Worm (Caenorhabditis elegans) whole organism, L1 larva: Measurements from ENCODE around the gene lips-10.

ENCODE experiments used
- C04F5.9 ChIP-seq: sonication (generic microtip); optimal IDR thresholded peaks from 2 replicates; lab custom pipeline; 2016; ENCODE audit warnings: missing genetic modification characterization, missing compliant biosample characterization
- C16A3.4 ChIP-seq: fragments of 150-350 bp; optimal IDR thresholded peaks from 2 replicates; lab custom pipeline; 2014; ENCODE audit warnings: missing biosample characterization, missing genetic modification characterization
- Y116A8C.19 ChIP-seq: sonication (generic microtip); optimal IDR thresholded peaks from 2 replicates; lab custom pipeline; 2016; ENCODE audit warnings: missing compliant biosample characterization, missing genetic modification characterization, borderline replicate concordance
- aha-1 ChIP-seq: fragments of 150-350 bp; optimal IDR thresholded peaks from 2 replicates; lab custom pipeline; 2014; ENCODE audit warnings: missing biosample characterization, missing genetic modification characterization
- aly-2 ChIP-seq: fragments of 150-350 bp; optimal IDR thresholded peaks from 2 replicates; lab custom pipeline; 2014; ENCODE audit warnings: missing biosample characterization, missing genetic modification characterization
- blmp-1 ChIP-seq: fragments of 150-350 bp; optimal IDR thresholded peaks from 2 replicates; lab custom pipeline; 2014; ENCODE audit warnings: missing biosample characterization, missing genetic modification characterization
- ceh-82 ChIP-seq, 3 experiments: fragments of 150-350 bp in 1 of 3; sonication (generic microtip) in 2 of 3; optimal IDR thresholded peaks; 2 replicates each; lab custom pipeline; 2014 to 2017; ENCODE audit warnings: missing biosample characterization in 3 of 3, missing genetic modification characterization in 3 of 3
- ceh-90 ChIP-seq: sonication (generic microtip); optimal IDR thresholded peaks from 2 replicates; lab custom pipeline; 2016; ENCODE audit warnings: missing genetic modification characterization, missing compliant biosample characterization
- dsc-1 ChIP-seq: sonication (generic microtip); optimal IDR thresholded peaks from 2 replicates; lab custom pipeline; 2016; ENCODE audit warnings: mild to moderate bottlenecking, missing genetic modification characterization, missing compliant biosample characterization
- efl-1 ChIP-seq, 4 experiments: fragments of 150-350 bp; optimal IDR thresholded peaks in 3 of 4; peaks in 1 of 4; 1 replicate in 1 of 4; 2 replicates in 3 of 4; lab custom pipeline; 2014; ENCODE audit warnings: missing biosample characterization in 2 of 4, missing genetic modification characterization in 2 of 4, missing genetic modification reagents in 2 of 4
- egl-13 ChIP-seq: sonication (generic microtip); optimal IDR thresholded peaks from 2 replicates; lab custom pipeline; 2016; ENCODE audit warnings: missing genotype, missing genetic modification reagents, missing genetic modification characterization, missing compliant biosample characterization
- elt-2 ChIP-seq: sonication (generic microtip); optimal IDR thresholded peaks from 2 replicates; lab custom pipeline; 2016; ENCODE audit warnings: missing genetic modification characterization, mild to moderate bottlenecking, inconsistent platforms, missing compliant biosample characterization, missing genetic modification reagents
- ets-5 ChIP-seq: fragments of 200-800 bp; sonication (Bioruptor generic); IDR thresholded peaks from 2 replicates; pipeline ENCODE4 v1.3.6; 2022; ENCODE audit warnings: missing genetic modification characterization, missing compliant biosample characterization
- fkh-10 ChIP-seq: sonication (generic microtip); optimal IDR thresholded peaks from 2 replicates; lab custom pipeline; 2017; ENCODE audit warnings: missing biosample characterization, missing genetic modification reagents, missing genetic modification characterization
- fkh-4 ChIP-seq: sonication (generic microtip); optimal IDR thresholded peaks from 2 replicates; lab custom pipeline; 2016; ENCODE audit warnings: missing compliant biosample characterization, missing genetic modification characterization, borderline replicate concordance
- hlh-4 ChIP-seq: sonication (generic microtip); optimal IDR thresholded peaks from 2 replicates; lab custom pipeline; 2016; ENCODE audit warnings: mild to moderate bottlenecking, missing genetic modification characterization, missing compliant biosample characterization
- irx-1 ChIP-seq: sonication (generic microtip); optimal IDR thresholded peaks from 2 replicates; lab custom pipeline; 2016; ENCODE audit warnings: missing genetic modification characterization, missing compliant biosample characterization
- jun-1 ChIP-seq: fragments of 150-350 bp; optimal IDR thresholded peaks from 2 replicates; lab custom pipeline; 2014; ENCODE audit warnings: missing biosample characterization, missing genetic modification reagents, missing genetic modification characterization
- lin-13 ChIP-seq: fragments of 150-350 bp; optimal IDR thresholded peaks from 2 replicates; lab custom pipeline; 2014; ENCODE audit warnings: missing biosample characterization, missing genetic modification reagents, missing genetic modification characterization
- lin-15B ChIP-seq: fragments of 150-350 bp; sonication (generic microtip); optimal IDR thresholded peaks from 3 replicates; lab custom pipeline; 2014; ENCODE audit warnings: missing biosample characterization, missing genetic modification characterization
- lin-35 ChIP-seq, 2 experiments: fragments of 150-350 bp; optimal IDR thresholded peaks; 2 replicates each; lab custom pipeline; 2014; ENCODE audit warnings: missing biosample characterization in 2 of 2, missing genetic modification characterization in 2 of 2, missing genetic modification reagents in 2 of 2
- mab-9 ChIP-seq: fragments of 200-800 bp; sonication (Bioruptor generic); IDR thresholded peaks from 2 replicates; pipeline ENCODE4 v1.3.6; 2022; ENCODE audit warnings: missing genetic modification reagents, missing genetic modification characterization, missing compliant biosample characterization
- mdl-1 ChIP-seq, 2 experiments: fragments of 150-350 bp; optimal IDR thresholded peaks; 2 replicates each; lab custom pipeline; 2014 to 2017; ENCODE audit warnings: missing biosample characterization in 2 of 2, missing genetic modification characterization in 2 of 2, inconsistent platforms in 1 of 2
- mef-2 ChIP-seq: fragments of 150-350 bp; optimal IDR thresholded peaks from 2 replicates; lab custom pipeline; 2014; ENCODE audit warnings: missing biosample characterization, missing genetic modification characterization
- mep-1 ChIP-seq: fragments of 150-350 bp; optimal IDR thresholded peaks from 2 replicates; lab custom pipeline; 2014; ENCODE audit warnings: missing biosample characterization, missing genetic modification characterization
- nhr-11 ChIP-seq: fragments of 150-350 bp; optimal IDR thresholded peaks from 2 replicates; lab custom pipeline; 2014; ENCODE audit warnings: missing biosample characterization, missing genetic modification characterization
- nhr-20 ChIP-seq: sonication (generic microtip); optimal IDR thresholded peaks from 2 replicates; lab custom pipeline; 2016; ENCODE audit warnings: mild to moderate bottlenecking, missing genetic modification characterization, missing compliant biosample characterization
- nhr-77 ChIP-seq: fragments of 150-350 bp; optimal IDR thresholded peaks from 2 replicates; lab custom pipeline; 2014; ENCODE audit warnings: missing biosample characterization, missing genetic modification characterization
- nhr-84 ChIP-seq: sonication (generic microtip); optimal IDR thresholded peaks from 2 replicates; lab custom pipeline; 2017; ENCODE audit warnings: missing biosample characterization, missing genetic modification characterization
- nhr-85 ChIP-seq: sonication (generic microtip); peaks from one replicate; lab custom pipeline; 2016; ENCODE audit warnings: missing genetic modification characterization, inconsistent platforms, missing compliant biosample characterization
- nhr-90 ChIP-seq: sonication (generic microtip); optimal IDR thresholded peaks from 2 replicates; lab custom pipeline; 2016; ENCODE audit warnings: mild to moderate bottlenecking, missing genetic modification characterization, missing compliant biosample characterization; ENCODE audit not compliant: poor library complexity
- pqm-1 ChIP-seq: sonication (generic microtip); optimal IDR thresholded peaks from 3 replicates; lab custom pipeline; 2017; ENCODE audit warnings: missing biosample characterization, missing genetic modification characterization
- snu-23 ChIP-seq: sonication (generic microtip); optimal IDR thresholded peaks from 2 replicates; lab custom pipeline; 2016; ENCODE audit warnings: missing genetic modification characterization, missing compliant biosample characterization
- sox-4 ChIP-seq: sonication (generic microtip); optimal IDR thresholded peaks from 2 replicates; lab custom pipeline; 2016; ENCODE audit warnings: missing genetic modification characterization, missing compliant biosample characterization
- sup-37 ChIP-seq: fragments of 200-800 bp; sonication (Bioruptor generic); optimal IDR thresholded peaks from 2 replicates; lab custom pipeline; 2018; ENCODE audit warnings: mild to moderate bottlenecking, missing genetic modification characterization, missing compliant biosample characterization
- tbx-2 ChIP-seq: sonication (generic microtip); optimal IDR thresholded peaks from 2 replicates; lab custom pipeline; 2016; ENCODE audit warnings: missing genetic modification characterization, missing compliant biosample characterization
- unc-62 ChIP-seq: fragments of 150-350 bp; optimal IDR thresholded peaks from 2 replicates; lab custom pipeline; 2014; ENCODE audit warnings: missing biosample characterization, missing genetic modification reagents, missing genetic modification characterization
- unc-86 ChIP-seq: sonication (generic microtip); optimal IDR thresholded peaks from 2 replicates; lab custom pipeline; 2016; ENCODE audit warnings: missing genetic modification characterization, missing compliant biosample characterization
- ztf-11 ChIP-seq, 2 experiments: sonication (generic microtip); optimal IDR thresholded peaks; 2 replicates each; lab custom pipeline; 2016 to 2017; ENCODE audit warnings: missing genetic modification characterization in 2 of 2, missing biosample characterization in 1 of 2, missing compliant biosample characterization in 1 of 2

The lips-10 gene

DNA sequence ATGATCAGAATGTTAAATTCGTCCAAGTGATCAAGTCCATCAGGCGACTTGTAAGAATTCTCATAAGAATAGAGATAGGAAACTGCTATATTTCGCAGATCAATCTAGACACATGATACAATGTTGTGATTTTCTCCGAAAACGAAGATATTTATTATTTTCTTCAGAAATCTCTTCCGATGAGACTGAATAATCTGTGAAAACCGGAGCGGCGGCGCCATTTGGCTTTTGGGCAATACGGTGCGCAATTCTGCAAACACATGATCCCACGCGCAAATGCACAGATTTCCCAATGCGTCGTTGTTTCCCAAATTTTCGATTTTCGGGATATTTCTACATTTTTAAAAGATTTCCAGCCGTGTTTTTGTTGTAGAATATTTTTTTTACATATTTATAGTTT is 3.2 kb downstream of the lips-10 start (continued):
- TF ChIP-seq lin-13 (GFP tag; lab: Kevin White, UChicago) = peak; percentile 8
- TF ChIP-seq jun-1 = peak; percentile 26
- no peak for TF ChIP-seq hlh-4 (tag; lab: Kevin White, UChicago)

DNA sequence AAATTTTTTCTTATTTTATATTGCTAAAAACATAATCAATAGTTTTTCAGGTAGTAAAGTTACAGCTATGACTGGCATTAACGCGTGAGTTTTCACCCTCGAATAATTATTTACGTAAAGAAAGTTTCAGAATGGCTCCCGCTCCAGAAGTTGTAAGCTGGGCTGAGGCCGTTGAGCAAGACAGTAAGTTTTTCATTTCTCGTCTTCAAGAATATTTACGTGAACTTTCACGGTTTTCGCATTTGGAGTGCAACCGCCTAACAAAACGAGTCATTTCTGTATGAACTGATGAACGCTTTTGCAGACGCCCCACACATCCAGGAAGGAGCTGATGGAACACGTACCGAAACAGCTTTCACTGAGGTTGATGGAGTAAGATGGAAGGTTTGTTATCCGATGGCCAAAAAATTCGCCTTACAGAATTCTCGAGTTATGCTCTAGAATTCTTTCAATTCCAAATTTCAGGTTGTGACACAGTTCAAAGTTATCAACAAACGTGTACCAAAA is 3.8 kb downstream of the lips-10 start, which contains the start of gene eif-3.G:
eif-3.G (plus strand) TSS at position 51 of the 507 bp plus-strand sequence.
- TF ChIP-seq aha-1 = no peak
- no peak for TF ChIP-seq efl-1 (optimal IDR thresholded peaks at IDR 0.05; lab: Kevin White, UChicago)
- TF ChIP-seq efl-1 (GFP tag; optimal IDR thresholded peaks at IDR 0.05 in 1 of 2; lab: Kevin White, UChicago) = peak in 1 of 2 experiments; percentile 88
- no peak for TF ChIP-seq nhr-11 (tag; lab: Kevin White, UChicago)

DNA sequence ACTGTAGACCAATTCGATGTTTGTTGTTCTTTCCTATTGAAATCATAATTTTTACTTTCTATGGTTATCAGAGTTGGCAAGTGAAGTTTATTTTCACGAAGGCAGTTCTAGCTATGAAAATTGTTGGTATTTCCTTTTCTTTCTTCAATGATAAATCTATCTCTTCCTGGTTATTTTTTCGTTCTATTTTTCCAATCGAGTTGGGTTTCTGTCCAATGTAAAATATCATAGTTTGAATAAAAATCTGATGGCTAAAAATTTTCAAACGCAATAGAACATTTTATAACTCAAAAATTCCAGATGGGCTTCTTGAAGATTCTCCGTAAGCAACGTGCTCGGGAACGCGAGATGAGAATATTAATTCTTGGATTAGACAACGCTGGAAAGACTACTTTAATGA is 5.0 kb downstream of the lips-10 start, which contains the start of gene evl-20:
evl-20 (plus strand) TSS at position 301 of the 400 bp plus-strand sequence.
- TF ChIP-seq mep-1 (tag; lab: Kevin White, UChicago) = no peak
- TF ChIP-seq blmp-1 = no peak
- no peak for TF ChIP-seq C16A3.4 (tag; lab: Kevin White, UChicago)
- TF ChIP-seq lin-15B (tag; lab: Kevin White, UChicago) = no peak
- TF ChIP-seq ets-5 (GFP tag; lab: Robert Waterston, UW) = no peak
- TF ChIP-seq unc-62 (GFP tag; lab: Kevin White, UChicago) = no peak
- TF ChIP-seq pqm-1 (tag; lab: Kevin White, UChicago) = no peak
- no peak for TF ChIP-seq ceh-82 (tag; optimal IDR thresholded peaks at IDR 0.05; lab: Kevin White, UChicago)
- TF ChIP-seq, all 84 proteins: peak for 0

DNA sequence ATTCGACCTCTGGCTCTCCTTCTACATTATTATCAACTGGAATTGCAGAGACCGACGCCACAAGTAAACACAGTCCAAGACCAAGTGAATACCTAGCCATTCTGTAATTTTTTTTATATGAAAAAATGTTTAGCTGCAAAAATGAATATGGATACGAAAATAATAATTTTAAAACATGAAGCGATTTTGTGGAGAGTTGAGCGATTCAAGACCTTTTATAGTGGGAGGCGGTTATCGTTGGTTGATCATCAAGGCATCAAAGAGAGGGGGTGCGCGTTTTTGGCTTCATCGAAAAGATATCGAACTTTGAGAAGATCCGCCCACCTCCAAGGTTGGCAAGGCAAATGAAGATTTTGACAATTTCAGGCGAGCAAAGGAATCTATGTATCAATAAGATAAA is 7.8 kb downstream of the lips-10 start, which contains the start of gene cut-3:
cut-3 (minus strand) TSS at position 101 of the 400 bp plus-strand sequence.
- TF ChIP-seq nhr-90 (tag; lab: Kevin White, UChicago) = no peak
- no peak for TF ChIP-seq C04F5.9 (tag; lab: Kevin White, UChicago)
- no peak for TF ChIP-seq dsc-1
- no peak for TF ChIP-seq egl-13
- no peak for TF ChIP-seq sup-37 (GFP tag; lab: Kevin White, UChicago)
- no peak for TF ChIP-seq mef-2
- TF ChIP-seq ceh-90 = no peak
- TF ChIP-seq hlh-4 (tag; lab: Kevin White, UChicago) = no peak
- TF ChIP-seq ets-5 (GFP tag; lab: Robert Waterston, UW) = no peak
- TF ChIP-seq fkh-10 (GFP tag; lab: Kevin White, UChicago) = no peak
- TF ChIP-seq snu-23 (GFP tag; lab: Kevin White, UChicago) = no peak
- no peak for TF ChIP-seq nhr-77
- no peak for TF ChIP-seq nhr-11 (tag; lab: Kevin White, UChicago)
- no peak for TF ChIP-seq ceh-82 (tag; optimal IDR thresholded peaks at IDR 0.05; lab: Kevin White, UChicago)
- no peak for TF ChIP-seq Y116A8C.19 (tag; lab: Kevin White, UChicago)
- no peak for TF ChIP-seq pqm-1 (tag; lab: Kevin White, UChicago)
- TF ChIP-seq ztf-11 (tag; optimal IDR thresholded peaks at IDR 0.05; lab: Kevin White, UChicago) = no peak
- no peak for TF ChIP-seq nhr-84
- TF ChIP-seq tbx-2 (tag; lab: Kevin White, UChicago) = no peak
- TF ChIP-seq elt-2 (tag; lab: Kevin White, UChicago) = no peak

DNA sequence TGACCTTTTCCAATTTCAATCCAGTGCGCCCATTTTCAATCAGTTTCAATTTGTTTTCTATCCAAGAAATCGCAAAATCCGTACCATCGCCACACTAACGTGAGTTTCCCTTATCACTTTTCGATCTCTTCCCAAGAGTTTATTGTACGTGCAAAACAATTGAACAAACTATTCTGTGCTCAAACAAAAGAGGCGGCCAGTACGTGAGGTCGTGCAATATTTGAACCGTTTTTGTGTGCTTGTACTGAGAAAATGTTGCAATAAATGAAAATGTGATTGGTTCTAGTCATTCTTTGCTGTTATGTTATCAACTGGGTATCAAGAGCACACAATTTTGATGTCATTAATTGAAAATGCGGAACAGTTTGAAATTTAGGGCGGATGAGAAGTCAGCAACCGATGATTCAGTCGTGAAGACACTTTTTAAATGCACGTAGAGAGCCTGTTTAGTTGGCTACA is 10.7 kb downstream of the lips-10 start, which contains the start of gene F22B5.4:
F22B5.4 (plus strand) TSS at position 51 of the 459 bp plus-strand sequence.
- TF ChIP-seq irx-1 (tag; lab: Kevin White, UChicago) (no peak), mdl-1 (tag; optimal IDR thresholded peaks at IDR 0.05; lab: Kevin White, UChicago) (no peak), ceh-82 (tag; optimal IDR thresholded peaks at IDR 0.05; lab: Kevin White, UChicago) (no peak), fkh-4 (tag; lab: Kevin White, UChicago) (no peak), unc-86 (no peak), elt-2 (tag; lab: Kevin White, UChicago) (peak; percentile 11), aly-2 (tag; lab: Kevin White, UChicago) (no peak), mab-9 (GFP tag; lab: Robert Waterston, UW) (no peak), mep-1 (tag; lab: Kevin White, UChicago) (no peak), unc-62 (GFP tag; lab: Kevin White, UChicago) (no peak), sox-4 (tag; lab: Kevin White, UChicago) (no peak), efl-1 (optimal IDR thresholded peaks at IDR 0.05; lab: Kevin White, UChicago) (no peak), efl-1 (GFP tag; optimal IDR thresholded peaks at IDR 0.05 in 1 of 2; lab: Kevin White, UChicago) (no peak), lin-35 (GFP tag; optimal IDR thresholded peaks at IDR 0.05; lab: Kevin White, UChicago) (peak in 1 of 2 experiments; percentile 26), nhr-85 (tag; lab: Kevin White, UChicago) (no peak), nhr-20 (tag; lab: Kevin White, UChicago) (peak; percentile 43)
